Worm (Caenorhabditis elegans): ENCODE results near the gene dap-3.

DNA sequence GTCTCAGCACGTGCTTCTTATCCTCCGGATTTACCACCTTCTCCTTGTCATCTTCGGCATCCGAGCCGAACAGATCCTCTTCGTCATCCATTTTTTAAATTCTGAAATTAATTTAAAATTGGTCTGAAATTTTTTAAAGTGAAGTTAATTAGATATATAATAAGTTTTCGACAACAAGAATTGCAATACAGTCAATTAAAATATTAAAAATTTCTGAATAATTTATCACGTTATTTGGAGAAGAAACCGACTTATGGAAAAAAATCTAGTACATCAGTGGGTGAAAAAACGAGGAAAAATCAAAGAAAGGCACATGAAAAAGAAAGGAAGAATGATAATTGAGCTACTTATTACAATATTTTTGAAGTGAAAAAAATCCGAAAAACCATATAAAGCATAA, 24.6 kb downstream of the dap-3 start, which contains the start of gene taf-13:
- TF ChIP-seq unc-39 (tag; optimal IDR thresholded peaks at IDR 0.05) (no peak), ztf-11 (tag; optimal IDR thresholded peaks at IDR 0.05) (no peak), nhr-77 (tag; optimal IDR thresholded peaks at IDR 0.05) (no peak), elt-2 (tag; optimal IDR thresholded peaks at IDR 0.05) (no peak)
